Fruit fly (Drosophila melanogaster) whole organism, embryonic: ENCODE data around the gene CG16753.
A peak's percentile ranks its signal among the peaks of the same experiment; 100 is the strongest.

Experiments
- ATbp ChIP-seq: fragments of 200-800 bp; sonication (Bioruptor generic); optimal IDR thresholded peaks from 2 replicates; lab custom pipeline; 2017; ENCODE audit warnings: missing biosample characterization, mild to moderate bottlenecking, missing genetic modification characterization, missing genetic modification reagents
- Atf-2 ChIP-seq: fragments of 200-800 bp; sonication (Bioruptor generic); optimal IDR thresholded peaks from 2 replicates; lab custom pipeline; 2016; ENCODE audit warnings: missing biosample characterization, missing genetic modification characterization
- B-H1 ChIP-seq: fragments of 200-800 bp; sonication (Bioruptor generic); IDR thresholded peaks from 3 replicates; pipeline ENCODE4 v1.3.6; 2022; ENCODE audit warnings: missing biosample characterization, missing genetic modification characterization
- BEAF-32 ChIP-seq: fragments of 200-800 bp; sonication (Bioruptor generic); optimal IDR thresholded peaks from 3 replicates; lab custom pipeline; 2017; ENCODE audit warnings: missing biosample characterization, missing genetic modification characterization, mild to moderate bottlenecking, moderate library complexity, missing genetic modification reagents
- Bdp1 ChIP-seq: fragments of 200-800 bp; sonication (Bioruptor generic); optimal IDR thresholded peaks from 3 replicates; lab custom pipeline; 2016; ENCODE audit warnings: missing biosample characterization, missing genetic modification characterization
- CG10274 ChIP-seq: fragments of 200-800 bp; sonication (Bioruptor generic); optimal IDR thresholded peaks from 3 replicates; lab custom pipeline; 2017; ENCODE audit warnings: missing biosample characterization, mild to moderate bottlenecking, missing genetic modification characterization
- CG10431 ChIP-seq: fragments of 200-800 bp; sonication (Bioruptor generic); optimal IDR thresholded peaks from 3 replicates; lab custom pipeline; 2018; ENCODE audit warnings: missing biosample characterization, mild to moderate bottlenecking, missing genetic modification characterization
- CG12391 ChIP-seq: fragments of 200-800 bp; sonication (Bioruptor generic); optimal IDR thresholded peaks from 3 replicates; lab custom pipeline; 2018; ENCODE audit warnings: missing biosample characterization, mild to moderate bottlenecking, missing genetic modification characterization, moderate library complexity
- CG12659 ChIP-seq: fragments of 200-800 bp; sonication (Bioruptor generic); optimal IDR thresholded peaks from 3 replicates; lab custom pipeline; 2017; ENCODE audit warnings: mild to moderate bottlenecking, missing biosample characterization, missing genetic modification reagents, missing genetic modification characterization
- CG14710 ChIP-seq: fragments of 200-800 bp; sonication (Bioruptor generic); optimal IDR thresholded peaks from 3 replicates; lab custom pipeline; 2019; ENCODE audit warnings: missing biosample characterization, mild to moderate bottlenecking, missing genetic modification characterization, moderate library complexity
- CG1529 ChIP-seq: fragments of 200-800 bp; sonication (Bioruptor generic); optimal IDR thresholded peaks from 3 replicates; lab custom pipeline; 2018; ENCODE audit warnings: missing biosample characterization, missing genetic modification characterization
- CG15479 ChIP-seq: fragments of 200-800 bp; sonication (Bioruptor generic); optimal IDR thresholded peaks from 3 replicates; lab custom pipeline; 2019; ENCODE audit warnings: missing biosample characterization, mild to moderate bottlenecking, missing genetic modification characterization, moderate library complexity
- CG16779 ChIP-seq: fragments of 200-800 bp; sonication (Bioruptor generic); IDR thresholded peaks from 2 replicates; pipeline ENCODE4 v1.3.6; 2022; ENCODE audit warnings: missing biosample characterization, missing genetic modification characterization
- CG16813 ChIP-seq: fragments of 200-800 bp; sonication (Bioruptor generic); IDR thresholded peaks from 3 replicates; pipeline ENCODE4 v1.3.6; 2022; ENCODE audit warnings: missing biosample characterization, missing genetic modification characterization; ENCODE audit not compliant: partially characterized antibody
- CG17912 ChIP-seq: fragments of 200-800 bp; sonication (Bioruptor generic); optimal IDR thresholded peaks from 2 replicates; lab custom pipeline; 2018; ENCODE audit warnings: missing biosample characterization, mild to moderate bottlenecking, missing genetic modification characterization
- CG2678 ChIP-seq: fragments of 200-800 bp; sonication (Bioruptor generic); optimal IDR thresholded peaks from 3 replicates; lab custom pipeline; 2019; ENCODE audit warnings: missing biosample characterization, mild to moderate bottlenecking, missing genetic modification characterization, moderate library complexity
- CG34376 ChIP-seq: fragments of 200-800 bp; sonication (Bioruptor generic); optimal IDR thresholded peaks from 2 replicates; lab custom pipeline; 2018; ENCODE audit warnings: missing biosample characterization, mild to moderate bottlenecking, missing genetic modification characterization
- CG4328 ChIP-seq: fragments of 200-800 bp; sonication (Bioruptor generic); optimal IDR thresholded peaks from 3 replicates; lab custom pipeline; 2017; ENCODE audit warnings: missing biosample characterization, missing genetic modification reagents, missing genetic modification characterization
- CG4854 ChIP-seq: fragments of 200-800 bp; sonication (Bioruptor generic); optimal IDR thresholded peaks from 2 replicates; lab custom pipeline; 2016; ENCODE audit warnings: missing biosample characterization, missing genetic modification characterization, inconsistent platforms
- CG5180 ChIP-seq: fragments of 200-800 bp; sonication (Bioruptor generic); optimal IDR thresholded peaks from 3 replicates; lab custom pipeline; 2017; ENCODE audit warnings: missing biosample characterization, missing genetic modification characterization, mild to moderate bottlenecking, moderate library complexity, missing genetic modification reagents
- CG8359 ChIP-seq: fragments of 200-800 bp; sonication (Bioruptor generic); optimal IDR thresholded peaks from 2 replicates; lab custom pipeline; 2017; ENCODE audit warnings: missing biosample characterization, mild to moderate bottlenecking, missing genetic modification characterization, borderline replicate concordance
- CTCF ChIP-seq: fragments of 200-800 bp; sonication (Bioruptor generic); optimal IDR thresholded peaks from 2 replicates; lab custom pipeline; 2017; ENCODE audit warnings: missing biosample characterization, mild to moderate bottlenecking, missing genetic modification characterization, moderate library complexity
- H15 ChIP-seq: fragments of 200-800 bp; sonication (Bioruptor generic); IDR thresholded peaks from 3 replicates; pipeline ENCODE4 v1.3.6; 2022; ENCODE audit warnings: missing biosample characterization, missing genetic modification characterization
- HLH4C ChIP-seq: fragments of 200-800 bp; sonication (Bioruptor generic); IDR thresholded peaks from 3 replicates; pipeline ENCODE4 v1.3.6; 2022; ENCODE audit warnings: missing biosample characterization, missing genetic modification characterization; ENCODE audit not compliant: partially characterized antibody
- Myb ChIP-seq: fragments of 200-800 bp; sonication (Bioruptor generic); optimal IDR thresholded peaks from 2 replicates; lab custom pipeline; 2016; ENCODE audit warnings: missing biosample characterization, missing genetic modification characterization
- PHDP ChIP-seq: fragments of 200-800 bp; sonication (Bioruptor generic); optimal IDR thresholded peaks from 3 replicates; lab custom pipeline; 2018; ENCODE audit warnings: missing biosample characterization, mild to moderate bottlenecking, missing genetic modification characterization, moderate library complexity
- Rx ChIP-seq: fragments of 200-800 bp; sonication (Bioruptor generic); IDR thresholded peaks from 2 replicates; pipeline ENCODE4 v1.3.6; 2022; ENCODE audit warnings: missing biosample characterization, missing genetic modification characterization
- Side ChIP-seq: fragments of 200-800 bp; sonication (Bioruptor generic); optimal IDR thresholded peaks from 2 replicates; lab custom pipeline; 2016; ENCODE audit warnings: missing biosample characterization, missing genetic modification characterization
- Sox100B ChIP-seq: fragments of 200-800 bp; sonication (Bioruptor generic); optimal IDR thresholded peaks from 3 replicates; lab custom pipeline; 2018; ENCODE audit warnings: missing biosample characterization, mild to moderate bottlenecking, missing genetic modification characterization
- Stat92E ChIP-seq, 3 experiments: fragments of >200 bp in 2 of 3; fragments of 200-800 bp in 1 of 3; sonication (Bioruptor generic) in 1 of 3; optimal IDR thresholded peaks; 2 replicates each; lab custom pipeline; 2017 to 2019; ENCODE audit warnings: missing biosample characterization in 3 of 3, missing genetic modification characterization in 3 of 3, mild to moderate bottlenecking in 1 of 3, moderate library complexity in 1 of 3
- ab ChIP-seq: fragments of 200-800 bp; sonication (Bioruptor generic); optimal IDR thresholded peaks from 2 replicates; lab custom pipeline; 2016; ENCODE audit warnings: missing biosample characterization, missing genetic modification characterization
- aop ChIP-seq: fragments of 200-800 bp; sonication (Bioruptor generic); IDR thresholded peaks from 2 replicates; pipeline ENCODE4 v1.3.6; 2022; ENCODE audit warnings: missing biosample characterization, missing genetic modification characterization
- ap ChIP-seq: fragments of 200-800 bp; sonication (Bioruptor generic); IDR thresholded peaks from 2 replicates; pipeline ENCODE4 v1.3.6; 2022; ENCODE audit warnings: missing biosample characterization, missing genetic modification characterization
- ato ChIP-seq: fragments of 200-800 bp; sonication (Bioruptor generic); IDR thresholded peaks from 2 replicates; pipeline ENCODE4 v1.3.6; 2022; ENCODE audit warnings: missing biosample characterization, missing genetic modification characterization; ENCODE audit not compliant: partially characterized antibody
- crp ChIP-seq, 2 experiments: fragments of 200-800 bp; sonication (Bioruptor generic); optimal IDR thresholded peaks; 2 replicates in 1 of 2; 3 replicates in 1 of 2; lab custom pipeline; 2017; ENCODE audit warnings: missing biosample characterization in 2 of 2, missing genetic modification characterization in 2 of 2, mild to moderate bottlenecking in 1 of 2, moderate library complexity in 1 of 2
- emc ChIP-seq: fragments of 200-800 bp; sonication (Bioruptor generic); optimal IDR thresholded peaks from 2 replicates; lab custom pipeline; 2016; ENCODE audit warnings: missing biosample characterization, missing genetic modification characterization
- eve ChIP-seq, 2 experiments: fragments of >200 bp; optimal IDR thresholded peaks; 2 replicates each; lab custom pipeline; 2017; ENCODE audit warnings: missing biosample characterization in 2 of 2, missing genetic modification characterization in 2 of 2
- fru ChIP-seq: fragments of >200 bp; optimal IDR thresholded peaks from 2 replicates; lab custom pipeline; 2017
- maf-S ChIP-seq: fragments of 200-800 bp; sonication (Bioruptor generic); optimal IDR thresholded peaks from 2 replicates; lab custom pipeline; 2016; ENCODE audit warnings: missing biosample characterization, missing genetic modification characterization
- mam ChIP-seq: fragments of 200-800 bp; sonication (Bioruptor generic); optimal IDR thresholded peaks from 3 replicates; lab custom pipeline; 2016; ENCODE audit warnings: missing biosample characterization, missing genetic modification characterization
- nmo ChIP-seq: fragments of 200-800 bp; sonication (Bioruptor generic); optimal IDR thresholded peaks from 2 replicates; lab custom pipeline; 2018; ENCODE audit warnings: missing biosample characterization, mild to moderate bottlenecking, missing genetic modification characterization, moderate library complexity
- pb ChIP-seq: fragments of 200-800 bp; sonication (Bioruptor generic); optimal IDR thresholded peaks from 3 replicates; lab custom pipeline; 2016; ENCODE audit warnings: missing biosample characterization, missing genetic modification characterization
- pum ChIP-seq: fragments of 200-800 bp; sonication (Bioruptor generic); optimal IDR thresholded peaks from 2 replicates; lab custom pipeline; 2016; ENCODE audit warnings: missing biosample characterization, missing genetic modification characterization
- repo ChIP-seq: fragments of 200-800 bp; sonication (Bioruptor generic); optimal IDR thresholded peaks from 2 replicates; lab custom pipeline; 2016; ENCODE audit warnings: missing biosample characterization, missing genetic modification characterization
- salm ChIP-seq: fragments of 200-800 bp; sonication (Bioruptor generic); optimal IDR thresholded peaks from 2 replicates; lab custom pipeline; 2018; ENCODE audit warnings: missing biosample characterization, mild to moderate bottlenecking, missing genetic modification characterization
- sima ChIP-seq: fragments of 200-800 bp; sonication (Bioruptor generic); optimal IDR thresholded peaks from 2 replicates; lab custom pipeline; 2016; ENCODE audit warnings: missing biosample characterization, missing genetic modification characterization
- sna ChIP-seq: fragments of 200-800 bp; sonication (Bioruptor generic); IDR thresholded peaks from 2 replicates; pipeline ENCODE4 v1.3.6; 2022; ENCODE audit warnings: missing biosample characterization, missing genetic modification characterization; ENCODE audit not compliant: partially characterized antibody
- vfl ChIP-seq: fragments of 200-800 bp; sonication (Bioruptor generic); optimal IDR thresholded peaks from 2 replicates; lab custom pipeline; 2016; ENCODE audit warnings: missing biosample characterization, missing genetic modification characterization
- wek ChIP-seq: fragments of 200-800 bp; sonication (Bioruptor generic); optimal IDR thresholded peaks from 3 replicates; lab custom pipeline; 2018; ENCODE audit warnings: missing biosample characterization, mild to moderate bottlenecking, missing genetic modification characterization, moderate library complexity

The CG16753 gene

dm6 chr3L:3083329-3084083 lies 28.6 kb downstream of the CG16753 start (continued):
- TF ChIP-seq CG10274 (peak; percentile 41), B-H1 (GFP tag; lab: Robert Waterston, UW) (no peak; the same call in 2 of the 3 replicates), aop (GFP tag; lab: Robert Waterston, UW) (peak; percentile 44; the same call in 1 of the 2 replicates), Rx (GFP tag; lab: Robert Waterston, UW) (peak; percentile 14; the same call in 1 of the 2 replicates), sna (GFP tag; lab: Robert Waterston, UW) (no peak), Stat92E (GFP tag; optimal IDR thresholded peaks at IDR 0.05; lab: Kevin White, UChicago) (no peak), CG2678 (tag; lab: Kevin White, UChicago) (peak; percentile 68), pum (GFP tag; lab: Kevin White, UChicago) (peak; percentile 46), CG4854 (GFP tag; lab: Kevin White, UChicago) (no peak), CG16813 (GFP tag; lab: Robert Waterston, UW) (no peak), fru (lab: Kevin White, UChicago) (no peak), nmo (GFP tag; lab: Kevin White, UChicago) (no peak), PHDP (tag; lab: Kevin White, UChicago) (no peak), CG14710 (peak; percentile 62), mam (GFP tag; lab: Kevin White, UChicago) (no peak), CG12391 (no peak), CG16779 (GFP tag; lab: Robert Waterston, UW) (0 out of 2 replicates have a peak, but pooled peaks have one; percentile 50), CG5180 (GFP tag; lab: Kevin White, UChicago) (peak; percentile 69), CG15479 (GFP tag; lab: Kevin White, UChicago) (no peak), HLH4C (0 out of 3 replicates have a peak, but pooled peaks have one; percentile 19), Side (GFP tag; lab: Kevin White, UChicago) (peak; percentile 4), ap (no peak), crp (GFP tag; optimal IDR thresholded peaks at IDR 0.05; lab: Kevin White, UChicago) (peak in 1 of 2 experiments; percentile 59), ATbp (GFP tag; lab: Kevin White, UChicago) (peak; percentile 75), ato (no peak), CG10431 (GFP tag; lab: Kevin White, UChicago) (peak; percentile 73), vfl (GFP tag; lab: Kevin White, UChicago) (no peak), Bdp1 (peak; percentile 44), eve (GFP tag; optimal IDR thresholded peaks at IDR 0.05; lab: Kevin White, UChicago) (peak in 1 of 2 experiments; percentile 77), CG8359 (GFP tag; lab: Kevin White, UChicago) (peak; percentile 54), Atf-2 (no peak), CG12659 (no peak), CTCF (no peak), wek (GFP tag; lab: Kevin White, UChicago) (peak; percentile 53), salm (tag; lab: Kevin White, UChicago) (peak; percentile 24), CG4328 (peak; percentile 76), pb (GFP tag; lab: Kevin White, UChicago) (no peak), ab (GFP tag; lab: Kevin White, UChicago) (no peak), BEAF-32 (GFP tag; lab: Kevin White, UChicago) (no peak), Sox100B (GFP tag; lab: Kevin White, UChicago) (peak; percentile 45), maf-S (no peak), CG34376 (GFP tag; lab: Kevin White, UChicago) (peak; percentile 95), repo (GFP tag; lab: Kevin White, UChicago) (peak; percentile 29), CG1529 (GFP tag; lab: Kevin White, UChicago) (peak; percentile 54), sima (GFP tag; lab: Kevin White, UChicago) (no peak), CG17912 (GFP tag; lab: Kevin White, UChicago) (no peak), emc (no peak), H15 (GFP tag; lab: Robert Waterston, UW) (no peak), Myb (peak; percentile 17)
